Worm (Caenorhabditis elegans) whole organism, L1 larva: Measurements from ENCODE around the gene ifg-1.

Experiments
- alr-1 ChIP-seq: fragments of 200-800 bp; sonication (Bioruptor generic); optimal IDR thresholded peaks from 2 replicates; lab custom pipeline; 2018; ENCODE audit warnings: borderline replicate concordance, mild to moderate bottlenecking, missing genetic modification characterization, missing compliant biosample characterization
- ama-1 ChIP-seq: fragments of 150-350 bp; optimal IDR thresholded peaks from 2 replicates; lab custom pipeline; 2014
- ceh-82 ChIP-seq, 3 experiments: fragments of 150-350 bp in 1 of 3; sonication (generic microtip) in 2 of 3; optimal IDR thresholded peaks; 2 replicates each; lab custom pipeline; 2014 to 2017; ENCODE audit warnings: missing biosample characterization in 3 of 3, missing genetic modification characterization in 3 of 3
- fkh-10 ChIP-seq: sonication (generic microtip); optimal IDR thresholded peaks from 2 replicates; lab custom pipeline; 2017; ENCODE audit warnings: missing biosample characterization, missing genetic modification reagents, missing genetic modification characterization
- hlh-4 ChIP-seq: sonication (generic microtip); optimal IDR thresholded peaks from 2 replicates; lab custom pipeline; 2016; ENCODE audit warnings: mild to moderate bottlenecking, missing genetic modification characterization, missing compliant biosample characterization
- lin-15B ChIP-seq: fragments of 150-350 bp; sonication (generic microtip); optimal IDR thresholded peaks from 3 replicates; lab custom pipeline; 2014; ENCODE audit warnings: missing biosample characterization, missing genetic modification characterization
- lsy-2 ChIP-seq, 2 experiments: fragments of 150-350 bp; optimal IDR thresholded peaks; 2 replicates each; lab custom pipeline; 2014; ENCODE audit warnings: missing biosample characterization in 2 of 2, missing genetic modification characterization in 2 of 2
- mdl-1 ChIP-seq, 2 experiments: fragments of 150-350 bp; optimal IDR thresholded peaks; 2 replicates each; lab custom pipeline; 2014 to 2017; ENCODE audit warnings: missing biosample characterization in 2 of 2, missing genetic modification characterization in 2 of 2, inconsistent platforms in 1 of 2
- nhr-11 ChIP-seq: fragments of 150-350 bp; optimal IDR thresholded peaks from 2 replicates; lab custom pipeline; 2014; ENCODE audit warnings: missing biosample characterization, missing genetic modification characterization
- skn-1 ChIP-seq: fragments of 150-350 bp; optimal IDR thresholded peaks from 2 replicates; lab custom pipeline; 2014; ENCODE audit warnings: missing biosample characterization, missing genetic modification characterization
- snu-23 ChIP-seq: sonication (generic microtip); optimal IDR thresholded peaks from 2 replicates; lab custom pipeline; 2016; ENCODE audit warnings: missing genetic modification characterization, missing compliant biosample characterization
- xbp-1 ChIP-seq: sonication (generic microtip); optimal IDR thresholded peaks from 2 replicates; lab custom pipeline; 2016; ENCODE audit warnings: missing genetic modification characterization, missing compliant biosample characterization

ce11 chrII:8212680-8213079, 4.3 kb upstream of the ifg-1 start, which contains the start of gene twk-3:
- TF ChIP-seq skn-1 (tag; lab: Kevin White, UChicago) (no peak), hlh-4 (tag; lab: Kevin White, UChicago) (no peak), ama-1 (lab: Kevin White, UChicago) (no peak), xbp-1 (tag; lab: Kevin White, UChicago) (no peak), mdl-1 (tag; optimal IDR thresholded peaks at IDR 0.05; lab: Kevin White, UChicago) (no peak), lin-15B (no peak), lsy-2 (tag; optimal IDR thresholded peaks at IDR 0.05; lab: Kevin White, UChicago) (no peak), nhr-11 (tag; lab: Kevin White, UChicago) (no peak), ceh-82 (tag; optimal IDR thresholded peaks at IDR 0.05; lab: Kevin White, UChicago) (no peak), alr-1 (tag; lab: Kevin White, UChicago) (no peak), snu-23 (GFP tag; lab: Kevin White, UChicago) (no peak), fkh-10 (no peak)
